Worm (Caenorhabditis elegans) whole organism, L3 larva: ENCODE measurements around the gene fbxc-58.
A peak's percentile ranks its signal among the peaks of the same experiment; 100 is the strongest.

Source experiments
- R02D3.7 ChIP-seq: fragments of 150-350 bp; optimal IDR thresholded peaks from 2 replicates; lab custom pipeline; 2014; ENCODE audit warnings: missing biosample characterization, missing genetic modification characterization
- ZK546.5 ChIP-seq: sonication (generic microtip); optimal IDR thresholded peaks from 2 replicates; lab custom pipeline; 2017; ENCODE audit warnings: missing biosample characterization, missing genetic modification characterization
- aly-2 ChIP-seq: fragments of 150-350 bp; optimal IDR thresholded peaks from 2 replicates; lab custom pipeline; 2014; ENCODE audit warnings: missing biosample characterization, missing genetic modification characterization
- ama-1 ChIP-seq: fragments of 150-350 bp; optimal IDR thresholded peaks from 2 replicates; lab custom pipeline; 2018
- ceh-16 ChIP-seq: sonication (generic microtip); optimal IDR thresholded peaks from 2 replicates; lab custom pipeline; 2017; ENCODE audit warnings: missing biosample characterization, missing genetic modification characterization
- ceh-82 ChIP-seq: fragments of 150-350 bp; optimal IDR thresholded peaks from 2 replicates; lab custom pipeline; 2014; ENCODE audit warnings: missing biosample characterization, missing genetic modification characterization
- daf-12 ChIP-seq: fragments of 150-350 bp; optimal IDR thresholded peaks from 2 replicates; lab custom pipeline; 2014; ENCODE audit warnings: missing biosample characterization, missing genetic modification reagents, missing genetic modification characterization
- egl-27 ChIP-seq: sonication (generic microtip); optimal IDR thresholded peaks from 4 replicates; lab custom pipeline; 2017; ENCODE audit warnings: missing biosample characterization, missing genetic modification reagents, missing genetic modification characterization
- egl-5 ChIP-seq: fragments of 150-350 bp; optimal IDR thresholded peaks from 2 replicates; lab custom pipeline; 2017; ENCODE audit warnings: missing biosample characterization, missing genetic modification reagents, missing genetic modification characterization, inconsistent platforms
- elt-2 ChIP-seq: sonication (generic microtip); optimal IDR thresholded peaks from 2 replicates; lab custom pipeline; 2016; ENCODE audit warnings: missing genetic modification reagents, mild to moderate bottlenecking, missing genetic modification characterization, missing compliant biosample characterization
- eor-1 ChIP-seq, 2 experiments: fragments of 150-350 bp; optimal IDR thresholded peaks; 2 replicates each; lab custom pipeline; 2014 to 2018; ENCODE audit warnings: missing biosample characterization in 2 of 2, missing genetic modification characterization in 2 of 2
- fkh-10 ChIP-seq: sonication (generic microtip); optimal IDR thresholded peaks from 2 replicates; lab custom pipeline; 2017; ENCODE audit warnings: missing biosample characterization, missing genetic modification reagents, missing genetic modification characterization
- fkh-2 ChIP-seq: fragments of 150-350 bp; optimal IDR thresholded peaks from 2 replicates; lab custom pipeline; 2014; ENCODE audit warnings: missing biosample characterization, missing genetic modification reagents, missing genetic modification characterization
- fos-1 ChIP-seq: fragments of 150-350 bp; optimal IDR thresholded peaks from 2 replicates; lab custom pipeline; 2014; ENCODE audit warnings: missing biosample characterization, missing genetic modification characterization
- lin-15B ChIP-seq: fragments of 150-350 bp; optimal IDR thresholded peaks from 2 replicates; lab custom pipeline; 2014; ENCODE audit warnings: missing biosample characterization, missing genetic modification characterization
- lin-39 ChIP-seq: fragments of 150-350 bp; optimal IDR thresholded peaks from 2 replicates; lab custom pipeline; 2018; ENCODE audit warnings: missing biosample characterization, missing genetic modification reagents, missing genetic modification characterization
- mdl-1 ChIP-seq: fragments of 150-350 bp; optimal IDR thresholded peaks from 2 replicates; lab custom pipeline; 2014; ENCODE audit warnings: missing biosample characterization, missing genetic modification characterization
- nfya-1 ChIP-seq: sonication (generic microtip); optimal IDR thresholded peaks from 2 replicates; lab custom pipeline; 2017; ENCODE audit warnings: missing genetic modification characterization, mild to moderate bottlenecking, missing compliant biosample characterization, antibody characterized with exemption, moderate library complexity; ENCODE audit not compliant: insufficient read depth
- nhr-11 ChIP-seq: fragments of 150-350 bp; optimal IDR thresholded peaks from 2 replicates; lab custom pipeline; 2014; ENCODE audit warnings: missing biosample characterization, missing genetic modification characterization
- nhr-12 ChIP-seq: fragments of 150-350 bp; optimal IDR thresholded peaks from 2 replicates; lab custom pipeline; 2014; ENCODE audit warnings: missing biosample characterization, missing genetic modification characterization
- nhr-43 ChIP-seq: sonication (generic microtip); optimal IDR thresholded peaks from 2 replicates; lab custom pipeline; 2016; ENCODE audit warnings: mild to moderate bottlenecking, missing genetic modification characterization, missing compliant biosample characterization; ENCODE audit not compliant: poor library complexity, severe bottlenecking
- nhr-67 ChIP-seq: fragments of 150-350 bp; optimal IDR thresholded peaks from 2 replicates; lab custom pipeline; 2014; ENCODE audit warnings: missing biosample characterization, missing genetic modification characterization
- nhr-76 ChIP-seq: fragments of 150-350 bp; sonication (generic microtip); optimal IDR thresholded peaks from 5 replicates; lab custom pipeline; 2014; ENCODE audit warnings: missing biosample characterization, missing genetic modification characterization
- nhr-77 ChIP-seq: fragments of 150-350 bp; optimal IDR thresholded peaks from 2 replicates; lab custom pipeline; 2014; ENCODE audit warnings: missing biosample characterization, missing genetic modification characterization
- pqm-1 ChIP-seq: fragments of 150-350 bp; optimal IDR thresholded peaks from 2 replicates; lab custom pipeline; 2017; ENCODE audit warnings: missing biosample characterization, missing genetic modification characterization, inconsistent platforms
- sea-2 ChIP-seq: fragments of 150-350 bp; sonication (generic microtip); optimal IDR thresholded peaks from 4 replicates; lab custom pipeline; 2014; ENCODE audit warnings: missing biosample characterization, missing genetic modification reagents, missing genetic modification characterization
- skn-1 ChIP-seq: fragments of 150-350 bp; optimal IDR thresholded peaks from 2 replicates; lab custom pipeline; 2014; ENCODE audit warnings: missing biosample characterization, missing genetic modification characterization
- snpc-4 ChIP-seq: fragments of 150-350 bp; optimal IDR thresholded peaks from 2 replicates; lab custom pipeline; 2014; ENCODE audit warnings: missing biosample characterization, missing genetic modification characterization
- tbx-2 ChIP-seq: sonication (generic microtip); optimal IDR thresholded peaks from 2 replicates; lab custom pipeline; 2016; ENCODE audit warnings: mild to moderate bottlenecking, missing genetic modification characterization, missing compliant biosample characterization
- zag-1 ChIP-seq: fragments of 150-350 bp; optimal IDR thresholded peaks from 2 replicates; lab custom pipeline; 2014; ENCODE audit warnings: missing biosample characterization, missing genetic modification characterization

fbxc-58 gene

ce11 chrIV:9371126-9371525 lies at the start of gene fbxc-58:
fbxc-58 (plus strand) TSS chrIV:9371508.
- TF ChIP-seq ceh-16 (tag; lab: Kevin White, UChicago) = no peak
- no peak for TF ChIP-seq fkh-2 (tag; lab: Kevin White, UChicago)
- TF ChIP-seq R02D3.7 (tag; lab: Kevin White, UChicago) = no peak
- TF ChIP-seq daf-12 (tag; lab: Kevin White, UChicago) = no peak
- no peak for TF ChIP-seq fos-1 (tag; lab: Kevin White, UChicago)
- TF ChIP-seq tbx-2 = no peak
- TF ChIP-seq, all 47 proteins: peak for 0

- TF ChIP-seq nhr-43 (tag; lab: Kevin White, UChicago) = peak; percentile 43
- peak; percentile 20 for TF ChIP-seq elt-2 (tag; lab: Kevin White, UChicago)
- peak; percentile 2 for TF ChIP-seq tbx-2
- TF ChIP-seq nhr-67 = no peak
- no peak for TF ChIP-seq mdl-1 (tag; lab: Kevin White, UChicago)
- TF ChIP-seq ama-1 (lab: Kevin White, UChicago) = peak; percentile 58
Measured at ce11 chrIV:9322489-9322888, 48.8 kb upstream of the fbxc-58 start.

ce11 chrIV:9323989-9324506 lies 47.3 kb upstream of the fbxc-58 start, which contains the start of the genes nspg-11 and F49C12.15:
nspg-11 (minus strand) TSS chrIV:9324089.
F49C12.15 (plus strand) TSS chrIV:9324456.
- TF ChIP-seq nhr-76 = no peak
- no peak for TF ChIP-seq nfya-1
- no peak for TF ChIP-seq aly-2 (tag; lab: Kevin White, UChicago)
- no peak for TF ChIP-seq lin-39 (tag; lab: Kevin White, UChicago)
- no peak for TF ChIP-seq nhr-11 (tag; lab: Kevin White, UChicago)
- peak; percentile 10 for TF ChIP-seq elt-2 (tag; lab: Kevin White, UChicago)
- no peak for TF ChIP-seq ceh-82 (tag; lab: Kevin White, UChicago)
- no peak for TF ChIP-seq snpc-4 (tag; lab: Kevin White, UChicago)
- TF ChIP-seq, all 47 proteins: peak for 1

- TF ChIP-seq sea-2 (GFP tag; lab: Kevin White, UChicago) = no peak
- no peak for TF ChIP-seq nhr-11 (tag; lab: Kevin White, UChicago)
- TF ChIP-seq snpc-4 (tag; lab: Kevin White, UChicago) = no peak
- no peak for TF ChIP-seq egl-27 (tag; lab: Kevin White, UChicago)
- no peak for TF ChIP-seq nhr-77 (tag; lab: Kevin White, UChicago)
- no peak for TF ChIP-seq lin-15B (tag; lab: Kevin White, UChicago)
- no peak for TF ChIP-seq daf-12 (tag; lab: Kevin White, UChicago)
- no peak for TF ChIP-seq ceh-82 (tag; lab: Kevin White, UChicago)
- TF ChIP-seq nhr-12 (tag; lab: Kevin White, UChicago) = no peak
- no peak for TF ChIP-seq tbx-2
Measured at ce11 chrIV:9327706-9328105, 43.6 kb upstream of the fbxc-58 start, which contains the start of gene clec-183. clec-183 (plus strand) TSS chrIV:9328006.

- TF ChIP-seq aly-2 (tag; lab: Kevin White, UChicago) (no peak), fkh-10 (GFP tag; lab: Kevin White, UChicago) (no peak), skn-1 (tag; lab: Kevin White, UChicago) (no peak), eor-1 (tag; optimal IDR thresholded peaks at IDR 0.05; lab: Kevin White, UChicago) (no peak), ceh-82 (tag; lab: Kevin White, UChicago) (no peak), snpc-4 (tag; lab: Kevin White, UChicago) (no peak), egl-5 (tag; lab: Kevin White, UChicago) (no peak), daf-12 (tag; lab: Kevin White, UChicago) (no peak), lin-15B (tag; lab: Kevin White, UChicago) (no peak), elt-2 (tag; lab: Kevin White, UChicago) (no peak), zag-1 (tag; lab: Kevin White, UChicago) (no peak)
Measured at ce11 chrIV:9330755-9331154, 40.6 kb upstream of the fbxc-58 start, which contains the start of gene nspg-7.1. nspg-7.1 (minus strand) TSS chrIV:9330855.

- TF ChIP-seq pqm-1 (tag; lab: Kevin White, UChicago) (peak; percentile 57), nhr-43 (tag; lab: Kevin White, UChicago) (no peak), ZK546.5 (tag; lab: Kevin White, UChicago) (no peak), elt-2 (tag; lab: Kevin White, UChicago) (peak; percentile 93)
Measured at ce11 chrIV:9333007-9333406, 38.3 kb upstream of the fbxc-58 start.
